Fruit fly (Drosophila melanogaster): ENCODE data around the gene CG11089.

CG11089 gene

DNA sequence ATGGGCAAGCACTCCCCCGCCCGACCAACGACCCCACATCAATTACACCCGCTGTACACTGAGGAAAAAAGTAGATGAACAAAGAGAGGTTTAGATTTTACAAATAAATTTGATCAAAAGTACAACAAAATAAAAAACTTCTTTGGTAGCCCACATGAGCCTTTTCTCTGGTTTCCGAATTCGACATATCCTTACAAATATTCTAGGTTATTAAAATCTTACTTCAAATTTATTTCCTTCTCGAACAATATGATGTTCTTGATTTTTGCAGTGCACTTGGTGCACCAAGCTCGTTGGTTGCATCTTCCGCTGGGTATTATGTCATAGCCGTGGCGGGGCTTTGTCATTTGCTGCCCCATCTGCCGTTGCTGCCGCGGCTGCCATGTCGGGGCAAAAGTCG, 29.8 kb downstream of the CG11089 start:
- TF ChIP-seq CG33017 (tag; optimal IDR thresholded peaks at IDR 0.05): no peak
- TF ChIP-seq Crg-1 (GFP tag; optimal IDR thresholded peaks at IDR 0.05): no peak
- no peak for TF ChIP-seq Mnt (GFP tag; optimal IDR thresholded peaks at IDR 0.05)
- TF ChIP-seq kay (GFP tag; ENCODE audit: borderline replicate concordance): no peak
- no peak for TF ChIP-seq cnc (optimal IDR thresholded peaks at IDR 0.05)
- TF ChIP-seq CG7101 (tag; optimal IDR thresholded peaks at IDR 0.05): no peak
- TF ChIP-seq bab1 (GFP tag; optimal IDR thresholded peaks at IDR 0.05): no peak
- no peak for TF ChIP-seq CG1620 (GFP tag; optimal IDR thresholded peaks at IDR 0.05)
- no peak for TF ChIP-seq Hr96 (GFP tag; optimal IDR thresholded peaks at IDR 0.05)

dm6 chr3R:24908034-24908433, 31.2 kb downstream of the CG11089 start:
- no peak for TF ChIP-seq CG33017 (tag; optimal IDR thresholded peaks at IDR 0.05)
- no peak for TF ChIP-seq kay (GFP tag; ENCODE audit: borderline replicate concordance)
- TF ChIP-seq toe (GFP tag; optimal IDR thresholded peaks at IDR 0.05): no peak
- no peak for TF ChIP-seq CG1620 (GFP tag; optimal IDR thresholded peaks at IDR 0.05)
- TF ChIP-seq CG12768 (GFP tag; optimal IDR thresholded peaks at IDR 0.05): no peak
- TF ChIP-seq Hr96 (GFP tag; optimal IDR thresholded peaks at IDR 0.05): no peak
- no peak for TF ChIP-seq cic (GFP tag; optimal IDR thresholded peaks at IDR 0.05)
- TF ChIP-seq pad (GFP tag; optimal IDR thresholded peaks at IDR 0.05): no peak
- TF ChIP-seq ovo (GFP tag; optimal IDR thresholded peaks at IDR 0.05): no peak
- no peak for TF ChIP-seq Clk (GFP tag; optimal IDR thresholded peaks at IDR 0.05)

- no peak for TF ChIP-seq CG7045 (GFP tag; optimal IDR thresholded peaks at IDR 0.05)
- TF ChIP-seq kay (GFP tag; ENCODE audit: borderline replicate concordance): peak; percentile 48
Measured at dm6 chr3R:24910097-24910496, 33.3 kb downstream of the CG11089 start.

DNA sequence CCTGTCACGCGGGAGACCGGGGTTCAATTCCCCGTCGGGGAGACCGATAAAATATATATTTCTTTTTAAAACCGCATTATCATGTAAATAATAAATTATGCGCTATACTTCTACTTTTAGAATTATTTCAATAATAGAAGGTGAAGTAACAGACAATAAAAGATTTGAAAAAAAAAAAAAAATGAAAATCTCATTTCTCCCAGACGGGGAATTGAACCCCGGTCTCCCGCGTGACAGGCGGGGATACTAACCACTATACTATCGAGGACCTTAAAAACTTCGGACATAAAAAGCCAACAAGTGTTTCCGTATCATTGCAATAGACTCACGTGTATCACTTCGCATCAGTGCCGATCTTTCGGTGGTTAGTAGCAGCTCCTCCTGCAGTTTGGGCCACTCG, 38.0 kb downstream of the CG11089 start:
- no peak for TF ChIP-seq CG1620 (GFP tag; optimal IDR thresholded peaks at IDR 0.05)
- TF ChIP-seq CG11617 (GFP tag; optimal IDR thresholded peaks at IDR 0.05): no peak
- TF ChIP-seq CG7045 (GFP tag; optimal IDR thresholded peaks at IDR 0.05): no peak
- TF ChIP-seq CG33017 (tag; optimal IDR thresholded peaks at IDR 0.05): no peak
- TF ChIP-seq kay (GFP tag; ENCODE audit: borderline replicate concordance): no peak
- TF ChIP-seq pad (GFP tag; optimal IDR thresholded peaks at IDR 0.05): no peak
- no peak for TF ChIP-seq cic (GFP tag; optimal IDR thresholded peaks at IDR 0.05)
- TF ChIP-seq tj (GFP tag; optimal IDR thresholded peaks at IDR 0.05): no peak
- no peak for TF ChIP-seq bab1 (GFP tag; optimal IDR thresholded peaks at IDR 0.05)
- no peak for TF ChIP-seq Clk (GFP tag; optimal IDR thresholded peaks at IDR 0.05)
- TF ChIP-seq cnc (optimal IDR thresholded peaks at IDR 0.05): no peak

- TF ChIP-seq CG7045 (GFP tag; optimal IDR thresholded peaks at IDR 0.05): no peak
- no peak for TF ChIP-seq CG5204 (GFP tag; optimal IDR thresholded peaks at IDR 0.05)
- TF ChIP-seq CG1620 (GFP tag; optimal IDR thresholded peaks at IDR 0.05): no peak
- peak; percentile 18 for TF ChIP-seq CG11617 (GFP tag; optimal IDR thresholded peaks at IDR 0.05)
- TF ChIP-seq ovo (GFP tag; optimal IDR thresholded peaks at IDR 0.05): no peak
- peak; percentile 52 for TF ChIP-seq CG14711 (tag; optimal IDR thresholded peaks at IDR 0.05)
- TF ChIP-seq pad (GFP tag; optimal IDR thresholded peaks at IDR 0.05): peak; percentile 30
- TF ChIP-seq kay (GFP tag; ENCODE audit: borderline replicate concordance): peak; percentile 15
- no peak for TF ChIP-seq cnc (optimal IDR thresholded peaks at IDR 0.05)
- TF ChIP-seq Mnt (GFP tag; optimal IDR thresholded peaks at IDR 0.05): peak; percentile 11
- peak; percentile 25 for TF ChIP-seq Crg-1 (GFP tag; optimal IDR thresholded peaks at IDR 0.05)
- peak; percentile 44 for TF ChIP-seq bab1 (GFP tag; optimal IDR thresholded peaks at IDR 0.05)
- TF ChIP-seq Clk (GFP tag; optimal IDR thresholded peaks at IDR 0.05): no peak
- peak; percentile 3 for TF ChIP-seq CG33017 (tag; optimal IDR thresholded peaks at IDR 0.05)
- peak; percentile 15 for TF ChIP-seq tj (GFP tag; optimal IDR thresholded peaks at IDR 0.05)
- TF ChIP-seq Hr96 (GFP tag; optimal IDR thresholded peaks at IDR 0.05): peak; percentile 2
- peak; percentile 51 for TF ChIP-seq toe (GFP tag; optimal IDR thresholded peaks at IDR 0.05)
- TF ChIP-seq cic (GFP tag; optimal IDR thresholded peaks at IDR 0.05): no peak
- no peak for TF ChIP-seq CG12768 (GFP tag; optimal IDR thresholded peaks at IDR 0.05)
- peak; percentile 58 for TF ChIP-seq CG7101 (tag; optimal IDR thresholded peaks at IDR 0.05)
Measured at dm6 chr3R:24917814-24918636, 41.2 kb downstream of the CG11089 start, which contains the start of the genes PIG-S, sud1 and CG11168. Gene PIG-S, minus strand, starts transcription at chr3R:24917864. Gene sud1, minus strand, starts transcription at chr3R:24917864. Gene CG11168, plus strand, starts transcription at chr3R:24918106.

DNA sequence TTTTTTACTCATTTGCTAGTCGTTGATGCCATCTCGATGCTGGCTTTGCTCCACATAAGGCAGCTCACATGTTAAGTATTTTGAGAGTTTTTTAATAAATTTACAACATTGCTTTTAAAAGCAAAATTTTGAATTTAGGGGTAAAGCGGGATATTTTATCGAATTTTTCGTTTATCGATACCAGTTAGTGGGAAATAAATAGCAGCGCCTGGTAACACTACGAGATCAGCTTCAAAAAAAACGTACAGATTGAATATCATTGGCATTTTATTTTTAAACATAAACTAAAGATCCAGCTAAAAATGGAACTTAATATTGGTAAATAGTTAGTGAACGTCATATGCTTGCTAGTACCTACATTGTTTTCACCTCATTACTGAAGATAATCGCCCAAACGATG, 45.4 kb downstream of the CG11089 start, which contains the start of gene Mink:
Gene Mink (plus strand): TSS at position 204 of the 400 bp plus-strand sequence.
- TF ChIP-seq tj (GFP tag; optimal IDR thresholded peaks at IDR 0.05): no peak
- TF ChIP-seq bab1 (GFP tag; optimal IDR thresholded peaks at IDR 0.05): peak; percentile 29

- TF ChIP-seq CG5204 (GFP tag; optimal IDR thresholded peaks at IDR 0.05): no peak
Measured at dm6 chr3R:24924916-24925315, 48.1 kb downstream of the CG11089 start, which contains the start of gene Trf4-2. Gene Trf4-2, plus strand, starts transcription at chr3R:24925216.
